Worm (Caenorhabditis elegans) whole organism, L1 larva: Measurements from ENCODE around the gene srab-3.

Experiments
- C16A3.4 ChIP-seq: fragments of 150-350 bp; optimal IDR thresholded peaks from 2 replicates; lab custom pipeline; 2014; ENCODE audit warnings: missing biosample characterization, missing genetic modification characterization
- C34B4.2 ChIP-seq: sonication (generic microtip); optimal IDR thresholded peaks from 2 replicates; lab custom pipeline; 2017; ENCODE audit warnings: mild to moderate bottlenecking, missing genetic modification characterization, missing compliant biosample characterization
- alr-1 ChIP-seq: fragments of 200-800 bp; sonication (Bioruptor generic); optimal IDR thresholded peaks from 2 replicates; lab custom pipeline; 2018; ENCODE audit warnings: borderline replicate concordance, mild to moderate bottlenecking, missing genetic modification characterization, missing compliant biosample characterization
- ama-1 ChIP-seq: fragments of 150-350 bp; optimal IDR thresholded peaks from 2 replicates; lab custom pipeline; 2014
- blmp-1 ChIP-seq: fragments of 150-350 bp; optimal IDR thresholded peaks from 2 replicates; lab custom pipeline; 2014; ENCODE audit warnings: missing biosample characterization, missing genetic modification characterization
- ceh-63 ChIP-seq: fragments of 200-800 bp; sonication (Bioruptor generic); optimal IDR thresholded peaks from 2 replicates; lab custom pipeline; 2018; ENCODE audit warnings: mild to moderate bottlenecking, missing genetic modification characterization, missing compliant biosample characterization
- ceh-82 ChIP-seq, 3 experiments: fragments of 150-350 bp in 1 of 3; sonication (generic microtip) in 2 of 3; optimal IDR thresholded peaks; 2 replicates each; lab custom pipeline; 2014 to 2017; ENCODE audit warnings: missing biosample characterization in 3 of 3, missing genetic modification characterization in 3 of 3
- dsc-1 ChIP-seq: sonication (generic microtip); optimal IDR thresholded peaks from 2 replicates; lab custom pipeline; 2016; ENCODE audit warnings: mild to moderate bottlenecking, missing genetic modification characterization, missing compliant biosample characterization
- efl-1 ChIP-seq, 4 experiments: fragments of 150-350 bp; optimal IDR thresholded peaks in 3 of 4; peaks in 1 of 4; 1 replicate in 1 of 4; 2 replicates in 3 of 4; lab custom pipeline; 2014; ENCODE audit warnings: missing biosample characterization in 2 of 4, missing genetic modification characterization in 2 of 4, missing genetic modification reagents in 2 of 4
- egl-27 ChIP-seq, 2 experiments: fragments of 150-350 bp in 1 of 2; sonication (generic microtip); optimal IDR thresholded peaks; 3 replicates each; lab custom pipeline; 2017 to 2018; ENCODE audit warnings: missing biosample characterization in 2 of 2, missing genetic modification characterization in 2 of 2, missing genetic modification reagents in 2 of 2
- elt-3 ChIP-seq, 6 experiments: fragments of 150-350 bp in 1 of 6; sonication (generic microtip); optimal IDR thresholded peaks; 2 replicates each; lab custom pipeline; 2017 to 2018; ENCODE audit warnings: missing biosample characterization in 6 of 6, missing genetic modification characterization in 6 of 6, inconsistent platforms in 1 of 6
- fkh-4 ChIP-seq: sonication (generic microtip); optimal IDR thresholded peaks from 2 replicates; lab custom pipeline; 2016; ENCODE audit warnings: missing compliant biosample characterization, missing genetic modification characterization, borderline replicate concordance
- fkh-8 ChIP-seq: sonication (generic microtip); optimal IDR thresholded peaks from 2 replicates; lab custom pipeline; 2016; ENCODE audit warnings: mild to moderate bottlenecking, missing genetic modification characterization, missing compliant biosample characterization
- grh-1 ChIP-seq: fragments of 200-800 bp; sonication (Bioruptor generic); IDR thresholded peaks from 2 replicates; pipeline ENCODE4 v1.3.6; 2022; ENCODE audit warnings: missing genetic modification reagents, missing genetic modification characterization, missing compliant biosample characterization
- hpl-2 ChIP-seq: fragments of 150-350 bp; optimal IDR thresholded peaks from 2 replicates; lab custom pipeline; 2014; ENCODE audit warnings: missing biosample characterization, missing genetic modification reagents, missing genetic modification characterization
- isw-1 ChIP-seq: fragments of 200-800 bp; sonication (Bioruptor generic); IDR thresholded peaks from 2 replicates; pipeline ENCODE4 v1.3.6; 2022; ENCODE audit warnings: missing genetic modification characterization, missing compliant biosample characterization
- lin-14 ChIP-seq: fragments of 200-800 bp; sonication (Bioruptor generic); optimal IDR thresholded peaks from 2 replicates; lab custom pipeline; 2018; ENCODE audit warnings: mild to moderate bottlenecking, missing genetic modification characterization, moderate library complexity, missing compliant biosample characterization
- lin-35 ChIP-seq, 2 experiments: fragments of 150-350 bp; optimal IDR thresholded peaks; 2 replicates each; lab custom pipeline; 2014; ENCODE audit warnings: missing biosample characterization in 2 of 2, missing genetic modification characterization in 2 of 2, missing genetic modification reagents in 2 of 2
- lin-39 ChIP-seq: fragments of 150-350 bp; optimal IDR thresholded peaks from 2 replicates; lab custom pipeline; 2014; ENCODE audit warnings: missing biosample characterization, missing genetic modification reagents, missing genetic modification characterization
- lsy-2 ChIP-seq, 2 experiments: fragments of 150-350 bp; optimal IDR thresholded peaks; 2 replicates each; lab custom pipeline; 2014; ENCODE audit warnings: missing biosample characterization in 2 of 2, missing genetic modification characterization in 2 of 2
- mab-9 ChIP-seq: fragments of 200-800 bp; sonication (Bioruptor generic); IDR thresholded peaks from 2 replicates; pipeline ENCODE4 v1.3.6; 2022; ENCODE audit warnings: missing genetic modification reagents, missing genetic modification characterization, missing compliant biosample characterization
- mdl-1 ChIP-seq, 2 experiments: fragments of 150-350 bp; optimal IDR thresholded peaks; 2 replicates each; lab custom pipeline; 2014 to 2017; ENCODE audit warnings: missing biosample characterization in 2 of 2, missing genetic modification characterization in 2 of 2, inconsistent platforms in 1 of 2
- mef-2 ChIP-seq: fragments of 150-350 bp; optimal IDR thresholded peaks from 2 replicates; lab custom pipeline; 2014; ENCODE audit warnings: missing biosample characterization, missing genetic modification characterization
- nhr-12 ChIP-seq: sonication (generic microtip); optimal IDR thresholded peaks from 2 replicates; lab custom pipeline; 2017; ENCODE audit warnings: missing biosample characterization, missing genetic modification characterization
- nhr-19 ChIP-seq: fragments of 200-800 bp; sonication (Bioruptor generic); conservative IDR thresholded peaks from 2 replicates; pipeline ENCODE4 v1.3.6; 2022; ENCODE audit warnings: missing genetic modification characterization, missing compliant biosample characterization
- nhr-20 ChIP-seq: sonication (generic microtip); optimal IDR thresholded peaks from 2 replicates; lab custom pipeline; 2016; ENCODE audit warnings: mild to moderate bottlenecking, missing genetic modification characterization, missing compliant biosample characterization
- nhr-237 ChIP-seq: fragments of 150-350 bp; optimal IDR thresholded peaks from 2 replicates; lab custom pipeline; 2014; ENCODE audit warnings: missing biosample characterization, missing genetic modification characterization
- nhr-47 ChIP-seq: sonication (generic microtip); optimal IDR thresholded peaks from 2 replicates; lab custom pipeline; 2016; ENCODE audit warnings: mild to moderate bottlenecking, missing genetic modification characterization, moderate library complexity, missing compliant biosample characterization
- nhr-71 ChIP-seq: sonication (generic microtip); optimal IDR thresholded peaks from 2 replicates; lab custom pipeline; 2016; ENCODE audit warnings: mild to moderate bottlenecking, missing genetic modification characterization, moderate library complexity, missing compliant biosample characterization
- nhr-77 ChIP-seq: fragments of 150-350 bp; optimal IDR thresholded peaks from 2 replicates; lab custom pipeline; 2014; ENCODE audit warnings: missing biosample characterization, missing genetic modification characterization
- pag-3 ChIP-seq: sonication (generic microtip); optimal IDR thresholded peaks from 2 replicates; lab custom pipeline; 2017; ENCODE audit warnings: missing genetic modification characterization, mild to moderate bottlenecking, missing compliant biosample characterization, antibody characterized with exemption, borderline replicate concordance; ENCODE audit not compliant: insufficient read depth
- pax-3 ChIP-seq: fragments of 200-800 bp; sonication (Bioruptor generic); optimal IDR thresholded peaks from 2 replicates; lab custom pipeline; 2018; ENCODE audit warnings: mild to moderate bottlenecking, missing genetic modification characterization, moderate library complexity, missing compliant biosample characterization
- skn-1 ChIP-seq: fragments of 150-350 bp; optimal IDR thresholded peaks from 2 replicates; lab custom pipeline; 2014; ENCODE audit warnings: missing biosample characterization, missing genetic modification characterization
- snpc-4 ChIP-seq: fragments of 150-350 bp; optimal IDR thresholded peaks from 2 replicates; lab custom pipeline; 2014; ENCODE audit warnings: missing biosample characterization, missing genetic modification characterization
- sptf-1 ChIP-seq: fragments of 150-350 bp; optimal IDR thresholded peaks from 2 replicates; lab custom pipeline; 2014; ENCODE audit warnings: missing biosample characterization, missing genetic modification characterization
- tlp-1 ChIP-seq: fragments of 150-350 bp; optimal IDR thresholded peaks from 2 replicates; lab custom pipeline; 2014; ENCODE audit warnings: missing biosample characterization, missing genetic modification characterization
- unc-30 ChIP-seq: sonication (generic microtip); optimal IDR thresholded peaks from 2 replicates; lab custom pipeline; 2017; ENCODE audit warnings: missing biosample characterization, missing genetic modification characterization
- unc-62 ChIP-seq: fragments of 150-350 bp; optimal IDR thresholded peaks from 2 replicates; lab custom pipeline; 2014; ENCODE audit warnings: missing biosample characterization, missing genetic modification reagents, missing genetic modification characterization
- zip-4 ChIP-seq: fragments of 200-800 bp; sonication (Bioruptor generic); optimal IDR thresholded peaks from 2 replicates; lab custom pipeline; 2018; ENCODE audit warnings: mild to moderate bottlenecking, missing genetic modification characterization, moderate library complexity, missing compliant biosample characterization
- ztf-11 ChIP-seq, 2 experiments: sonication (generic microtip); optimal IDR thresholded peaks; 2 replicates each; lab custom pipeline; 2016 to 2017; ENCODE audit warnings: missing genetic modification characterization in 2 of 2, missing biosample characterization in 1 of 2, missing compliant biosample characterization in 1 of 2

srab-3 gene

DNA sequence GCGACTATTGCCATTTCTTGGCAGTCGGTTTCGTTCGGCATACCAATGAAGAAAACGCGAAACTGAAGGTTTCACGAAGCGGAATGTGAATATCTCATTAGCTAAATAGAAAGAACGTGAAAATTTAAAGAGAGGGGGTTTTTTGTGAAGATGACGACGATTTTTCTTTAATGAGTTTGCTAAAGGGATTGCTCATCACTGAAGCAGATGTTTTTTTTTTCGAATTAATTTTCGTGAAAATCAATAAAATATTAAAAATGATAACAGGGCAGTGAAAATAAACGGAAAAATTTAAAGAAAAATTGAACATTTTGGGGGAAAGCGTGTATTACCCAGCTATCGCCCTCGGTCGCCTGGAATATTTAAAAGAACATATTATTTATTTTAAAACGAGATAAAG lies at the start of gene srab-3:
TSS of gene srab-3 (minus strand) at position 101 of the 400 bp plus-strand sequence.
- TF ChIP-seq fkh-8 (tag; lab: Kevin White, UChicago) (peak; percentile 28), ztf-11 (tag; optimal IDR thresholded peaks at IDR 0.05; lab: Kevin White, UChicago) (no peak)

- TF ChIP-seq lin-39 (tag; lab: Kevin White, UChicago) (no peak), elt-3 (tag; optimal IDR thresholded peaks at IDR 0.05; lab: Kevin White, UChicago) (no peak), zip-4 (GFP tag; lab: Kevin White, UChicago) (no peak), pax-3 (tag; lab: Kevin White, UChicago) (no peak), nhr-19 (GFP tag; lab: Robert Waterston, UW) (no peak), hpl-2 (no peak), nhr-12 (tag; lab: Kevin White, UChicago) (no peak), alr-1 (no peak), ama-1 (no peak), mdl-1 (tag; optimal IDR thresholded peaks at IDR 0.05; lab: Kevin White, UChicago) (no peak), blmp-1 (tag; lab: Kevin White, UChicago) (no peak), snpc-4 (tag; lab: Kevin White, UChicago) (no peak), nhr-47 (no peak), mef-2 (tag; lab: Kevin White, UChicago) (no peak), ceh-82 (tag; optimal IDR thresholded peaks at IDR 0.05; lab: Kevin White, UChicago) (no peak), tlp-1 (tag; lab: Kevin White, UChicago) (no peak), lsy-2 (tag; optimal IDR thresholded peaks at IDR 0.05; lab: Kevin White, UChicago) (no peak)
Observed at ce11 chrV:5155516-5155915, 47.8 kb upstream of the srab-3 start, which contains the start of gene srx-38. TSS of gene srx-38 (minus strand) at chrV:5155616.

DNA sequence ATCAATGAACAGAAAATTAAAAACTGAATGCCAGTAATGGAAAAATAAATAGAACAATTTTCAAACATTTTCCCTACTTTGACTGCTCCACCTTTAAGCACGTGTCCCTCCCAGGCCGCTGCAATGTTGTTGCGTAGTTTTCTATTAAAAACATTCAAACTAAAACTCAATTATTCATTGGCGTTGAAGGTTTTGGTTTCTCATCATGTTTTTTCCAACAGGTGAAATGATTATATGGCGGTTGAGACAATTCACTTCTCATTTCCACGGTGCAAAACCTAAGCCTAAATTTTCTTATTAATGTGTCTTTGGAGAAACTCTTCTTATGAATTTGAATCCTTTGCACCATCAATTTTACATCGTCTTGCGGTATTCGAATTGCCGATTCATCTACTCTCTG lies 43.2 kb upstream of the srab-3 start, which contains the start of gene srh-130:
TSS of gene srh-130 (plus strand) at position 301 of the 400 bp plus-strand sequence.
- TF ChIP-seq nhr-77 (tag; lab: Kevin White, UChicago) (no peak), efl-1 (optimal IDR thresholded peaks at IDR 0.05; lab: Kevin White, UChicago) (no peak), efl-1 (GFP tag; optimal IDR thresholded peaks at IDR 0.05 in 1 of 2; lab: Kevin White, UChicago) (no peak), pag-3 (tag; lab: Kevin White, UChicago) (no peak), unc-30 (no peak), nhr-47 (no peak), tlp-1 (tag; lab: Kevin White, UChicago) (no peak), ceh-63 (no peak), mab-9 (GFP tag; lab: Robert Waterston, UW) (no peak), nhr-237 (tag; lab: Kevin White, UChicago) (no peak), unc-62 (GFP tag; lab: Kevin White, UChicago) (no peak), snpc-4 (tag; lab: Kevin White, UChicago) (no peak), nhr-71 (tag; lab: Kevin White, UChicago) (no peak), fkh-4 (tag; lab: Kevin White, UChicago) (no peak), isw-1 (GFP tag; lab: Robert Waterston, UW) (no peak), skn-1 (tag; lab: Kevin White, UChicago) (no peak), lin-35 (GFP tag; optimal IDR thresholded peaks at IDR 0.05; lab: Kevin White, UChicago) (no peak), elt-3 (tag; optimal IDR thresholded peaks at IDR 0.05; lab: Kevin White, UChicago) (no peak)

DNA sequence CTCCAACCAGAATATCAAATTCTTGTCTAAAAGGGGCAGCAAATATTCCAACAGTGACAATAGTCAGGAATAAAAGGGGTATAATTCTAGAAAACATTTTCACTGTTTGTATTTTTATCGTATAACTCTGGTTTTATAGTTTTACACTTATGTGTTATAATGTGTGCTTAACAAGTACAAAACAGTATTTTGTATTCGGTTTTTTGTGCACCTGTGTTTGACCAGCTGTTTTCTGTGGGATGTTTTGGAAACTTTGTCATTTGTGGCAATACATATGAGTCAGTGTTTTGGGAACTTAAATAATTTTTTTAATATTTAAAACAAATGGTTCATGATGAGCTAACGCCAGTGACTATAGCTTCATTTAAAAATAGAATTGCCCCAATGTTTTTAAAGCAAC lies 38.7 kb upstream of the srab-3 start, which contains the start of gene F14F9.6:
TSS of gene F14F9.6 (minus strand) at position 101 of the 400 bp plus-strand sequence.
- no peak for TF ChIP-seq lin-14 (GFP tag; lab: Kevin White, UChicago)

- TF ChIP-seq grh-1 (no peak), dsc-1 (no peak), fkh-4 (tag; lab: Kevin White, UChicago) (no peak), pag-3 (tag; lab: Kevin White, UChicago) (no peak), sptf-1 (tag; lab: Kevin White, UChicago) (no peak), egl-27 (tag; optimal IDR thresholded peaks at IDR 0.05; lab: Kevin White, UChicago) (no peak), C34B4.2 (no peak), nhr-20 (no peak), C16A3.4 (tag; lab: Kevin White, UChicago) (no peak)
Observed at ce11 chrV:5144541-5144940, 36.8 kb upstream of the srab-3 start, which contains the start of gene F14F9.2. TSS of gene F14F9.2 (plus strand) at chrV:5144841.
